Fruit fly (Drosophila melanogaster) whole organism, adult: ENCODE data around the gene upSET.

Source experiments
- CG12768 ChIP-seq: fragments of 200-800 bp; sonication (Bioruptor generic); optimal IDR thresholded peaks from 2 replicates; lab custom pipeline; 2017; ENCODE audit warnings: missing biosample characterization, missing genetic modification characterization, mild to moderate bottlenecking, moderate library complexity, missing genetic modification reagents
- CG14711 ChIP-seq: fragments of 200-800 bp; sonication (Bioruptor generic); optimal IDR thresholded peaks from 2 replicates; lab custom pipeline; 2018; ENCODE audit warnings: missing biosample characterization, mild to moderate bottlenecking, missing genetic modification characterization, moderate library complexity
- CG1620 ChIP-seq: fragments of 200-800 bp; sonication (Bioruptor generic); optimal IDR thresholded peaks from 2 replicates; lab custom pipeline; 2016; ENCODE audit warnings: missing biosample characterization, missing genetic modification characterization
- CG33017 ChIP-seq: fragments of 200-800 bp; sonication (Bioruptor generic); optimal IDR thresholded peaks from 2 replicates; lab custom pipeline; 2018; ENCODE audit warnings: missing biosample characterization, mild to moderate bottlenecking, missing genetic modification characterization, moderate library complexity
- CG5204 ChIP-seq: fragments of 200-800 bp; sonication (Bioruptor generic); optimal IDR thresholded peaks from 2 replicates; lab custom pipeline; 2016; ENCODE audit warnings: missing biosample characterization, missing genetic modification characterization
- CG7045 ChIP-seq: fragments of 200-800 bp; sonication (Bioruptor generic); optimal IDR thresholded peaks from 2 replicates; lab custom pipeline; 2017; ENCODE audit warnings: missing biosample characterization, mild to moderate bottlenecking, missing genetic modification characterization
- CG7101 ChIP-seq: fragments of 200-800 bp; sonication (Bioruptor generic); optimal IDR thresholded peaks from 2 replicates; lab custom pipeline; 2018; ENCODE audit warnings: missing biosample characterization, mild to moderate bottlenecking, missing genetic modification characterization, moderate library complexity
- Clk ChIP-seq: fragments of 200-800 bp; sonication (Bioruptor generic); optimal IDR thresholded peaks from 2 replicates; lab custom pipeline; 2017; ENCODE audit warnings: missing biosample characterization, missing genetic modification characterization
- Crg-1 ChIP-seq: fragments of 200-800 bp; sonication (Bioruptor generic); optimal IDR thresholded peaks from 2 replicates; lab custom pipeline; 2016; ENCODE audit warnings: missing biosample characterization, missing genetic modification characterization
- bab1 ChIP-seq: fragments of 200-800 bp; sonication (Bioruptor generic); optimal IDR thresholded peaks from 3 replicates; lab custom pipeline; 2019; ENCODE audit warnings: missing biosample characterization, mild to moderate bottlenecking, missing genetic modification characterization, moderate library complexity
- cnc ChIP-seq, 2 experiments: fragments of >200 bp; optimal IDR thresholded peaks; 2 replicates each; lab custom pipeline; 2017
- kay ChIP-seq: fragments of 200-800 bp; sonication (Bioruptor generic); peaks from one replicate; lab custom pipeline; 2016; ENCODE audit warnings: missing biosample characterization, missing genetic modification characterization, borderline replicate concordance
- ovo ChIP-seq: fragments of 200-800 bp; sonication (Bioruptor generic); optimal IDR thresholded peaks from 2 replicates; lab custom pipeline; 2016; ENCODE audit warnings: missing biosample characterization, missing genetic modification characterization

dm6 chr3L:14037655-14038644, 36.0 kb downstream of the upSET start:
- TF ChIP-seq CG1620: no peak
- TF ChIP-seq Clk: no peak
- no peak for TF ChIP-seq CG33017 (tag; lab: Kevin White, UChicago)
- TF ChIP-seq CG5204 (GFP tag; lab: Kevin White, UChicago): no peak
- no peak for TF ChIP-seq CG7101
- TF ChIP-seq ovo (GFP tag; lab: Kevin White, UChicago): no peak
- TF ChIP-seq kay (GFP tag; lab: Kevin White, UChicago): no peak
- peak in 1 of 2 experiments; percentile 64 for TF ChIP-seq cnc (optimal IDR thresholded peaks at IDR 0.05; lab: Kevin White, UChicago)
- TF ChIP-seq CG12768 (GFP tag; lab: Kevin White, UChicago): no peak
- TF ChIP-seq Crg-1 (GFP tag; lab: Kevin White, UChicago): no peak
- TF ChIP-seq bab1 (GFP tag; lab: Kevin White, UChicago): peak; percentile 2
- TF ChIP-seq CG7045: no peak
- TF ChIP-seq CG14711 (tag; lab: Kevin White, UChicago): no peak
